Worm (Caenorhabditis elegans): Measurements from ENCODE around the gene F47G9.6.

- TF ChIP-seq tbx-2 (tag; optimal IDR thresholded peaks at IDR 0.05) (no peak), fkh-10 (GFP tag; optimal IDR thresholded peaks at IDR 0.05) (no peak), nhr-232 (tag; optimal IDR thresholded peaks at IDR 0.05) (no peak), K02D7.2 (tag; optimal IDR thresholded peaks at IDR 0.05) (no peak), F13H6.1 (tag; optimal IDR thresholded peaks at IDR 0.05) (no peak), sox-2 (GFP tag; IDR thresholded peaks at IDR 0.05) (no peak), pqm-1 (tag; optimal IDR thresholded peaks at IDR 0.05) (no peak), ahr-1 (tag; optimal IDR thresholded peaks at IDR 0.05) (no peak), hlh-30 (tag; optimal IDR thresholded peaks at IDR 0.05; ENCODE audit: insufficient read depth) (no peak), dmd-4 (tag; optimal IDR thresholded peaks at IDR 0.05; ENCODE audit: borderline replicate concordance) (no peak), ceh-19 (GFP tag; optimal IDR thresholded peaks at IDR 0.05) (no peak), nhr-11 (tag; optimal IDR thresholded peaks at IDR 0.05) (no peak), lin-11 (tag; optimal IDR thresholded peaks at IDR 0.05) (no peak), sox-4 (tag; optimal IDR thresholded peaks at IDR 0.05) (no peak)
Observed at ce11 chrV:11292682-11293081, 36.5 kb upstream of the F47G9.6 start.

Data from whole organism, late embryonic.